Fruit fly (Drosophila melanogaster): ENCODE data around the gene CG42821.

CG42821 gene

dm6 chr3R:17415439-17415838 lies 2.6 kb downstream of the CG42821 start, which contains the start of gene CG5866:
Gene CG5866 (plus strand): TSS chr3R:17415739.
- no peak for TF ChIP-seq woc (GFP tag; optimal IDR thresholded peaks at IDR 0.05)
- TF ChIP-seq Vsx2 (GFP tag; optimal IDR thresholded peaks at IDR 0.05; ENCODE audit: partially characterized antibody) = no peak
- no peak for TF ChIP-seq HLH106 (tag; optimal IDR thresholded peaks at IDR 0.05)
- TF ChIP-seq OdsH (GFP tag; optimal IDR thresholded peaks at IDR 0.05) = no peak
- no peak for TF ChIP-seq foxo (GFP tag; optimal IDR thresholded peaks at IDR 0.05)
- no peak for TF ChIP-seq tai (GFP tag; optimal IDR thresholded peaks at IDR 0.05)
- TF ChIP-seq Jra (GFP tag; optimal IDR thresholded peaks at IDR 0.05) = no peak

- no peak for TF ChIP-seq fru (GFP tag; optimal IDR thresholded peaks at IDR 0.05)
- no peak for TF ChIP-seq jim (GFP tag; optimal IDR thresholded peaks at IDR 0.05)
- no peak for TF ChIP-seq dmrt93B (GFP tag; optimal IDR thresholded peaks at IDR 0.05)
- TF ChIP-seq Dif (GFP tag; optimal IDR thresholded peaks at IDR 0.05; ENCODE audit: partially characterized antibody) = no peak
- TF ChIP-seq N (GFP tag; optimal IDR thresholded peaks at IDR 0.05) = no peak
- TF ChIP-seq rgr (GFP tag; optimal IDR thresholded peaks at IDR 0.05) = no peak
- TF ChIP-seq Hr78 (GFP tag; optimal IDR thresholded peaks at IDR 0.05) = no peak
- TF ChIP-seq Abd-B (GFP tag; optimal IDR thresholded peaks at IDR 0.05) = no peak
- no peak for TF ChIP-seq CrebA (GFP tag; optimal IDR thresholded peaks at IDR 0.05; ENCODE audit: borderline replicate concordance)
- TF ChIP-seq br (GFP tag; optimal IDR thresholded peaks at IDR 0.05) = no peak
- TF ChIP-seq sv (GFP tag; optimal IDR thresholded peaks at IDR 0.05) = no peak
- TF ChIP-seq Sp1 (GFP tag; optimal IDR thresholded peaks at IDR 0.05) = no peak
- no peak for TF ChIP-seq Hnf4 (GFP tag; optimal IDR thresholded peaks at IDR 0.05)
- no peak for TF ChIP-seq usp (GFP tag; optimal IDR thresholded peaks at IDR 0.05)
- no peak for TF ChIP-seq ey (GFP tag; optimal IDR thresholded peaks at IDR 0.05)
Observed at dm6 chr3R:17417167-17417566, 4.3 kb downstream of the CG42821 start, which contains the start of gene CG33333. Gene CG33333 (plus strand): TSS chr3R:17417467.

DNA sequence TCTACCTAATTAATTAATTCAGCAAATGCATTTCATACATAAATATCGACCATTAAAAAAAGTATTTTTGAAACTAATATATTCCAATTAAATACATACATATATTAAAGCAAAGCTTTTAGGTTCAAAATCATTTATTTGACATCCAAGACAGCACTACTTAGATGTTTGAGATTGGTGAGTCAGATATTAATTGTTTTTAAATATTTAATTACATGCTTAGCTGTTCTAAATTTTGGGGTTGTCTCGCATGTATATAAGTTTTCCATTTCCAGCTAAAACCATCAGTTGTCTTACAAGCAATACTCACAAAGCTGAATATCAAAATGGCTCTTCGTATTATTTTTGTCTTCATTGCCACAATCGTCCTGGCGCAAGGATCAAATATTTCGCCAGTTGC lies 5.6 kb downstream of the CG42821 start, which contains the start of gene CG42834:
Gene CG42834 (plus strand): TSS at position 301 of the 400 bp plus-strand sequence.
- TF ChIP-seq psq (GFP tag; optimal IDR thresholded peaks at IDR 0.05) = no peak
- no peak for TF ChIP-seq h (GFP tag; optimal IDR thresholded peaks at IDR 0.05)
- TF ChIP-seq pan (optimal IDR thresholded peaks at IDR 0.05) = no peak
- no peak for TF ChIP-seq Jra (GFP tag; optimal IDR thresholded peaks at IDR 0.05)
- TF ChIP-seq HLH106 (tag; optimal IDR thresholded peaks at IDR 0.05) = no peak
- TF ChIP-seq Rel (GFP tag; optimal IDR thresholded peaks at IDR 0.05) = no peak
- no peak for TF ChIP-seq Rel (tag; optimal IDR thresholded peaks at IDR 0.05)
- TF ChIP-seq sv (GFP tag; optimal IDR thresholded peaks at IDR 0.05) = no peak
- TF ChIP-seq brk (GFP tag; optimal IDR thresholded peaks at IDR 0.05) = no peak
- no peak for TF ChIP-seq br (GFP tag; optimal IDR thresholded peaks at IDR 0.05)
- no peak for TF ChIP-seq ey (GFP tag; optimal IDR thresholded peaks at IDR 0.05)
- no peak for TF ChIP-seq Hr78 (GFP tag; optimal IDR thresholded peaks at IDR 0.05)
- TF ChIP-seq Dfd (GFP tag; optimal IDR thresholded peaks at IDR 0.05) = no peak

- TF ChIP-seq pan (optimal IDR thresholded peaks at IDR 0.05) = no peak
- no peak for TF ChIP-seq OdsH (GFP tag; optimal IDR thresholded peaks at IDR 0.05)
- TF ChIP-seq Dfd (GFP tag; optimal IDR thresholded peaks at IDR 0.05) = no peak
- TF ChIP-seq dl (GFP tag; optimal IDR thresholded peaks at IDR 0.05; ENCODE audit: insufficient read depth in 1 of 2, partially characterized antibody in 2 of 2) = no peak
- no peak for TF ChIP-seq GATAd (GFP tag; optimal IDR thresholded peaks at IDR 0.05)
- no peak for TF ChIP-seq br (GFP tag; optimal IDR thresholded peaks at IDR 0.05)
- no peak for TF ChIP-seq Myc (optimal IDR thresholded peaks at IDR 0.05)
- TF ChIP-seq brk (GFP tag; optimal IDR thresholded peaks at IDR 0.05) = no peak
- no peak for TF ChIP-seq dmrt93B (GFP tag; optimal IDR thresholded peaks at IDR 0.05)
- TF ChIP-seq Abd-B (GFP tag; optimal IDR thresholded peaks at IDR 0.05) = no peak
- no peak for TF ChIP-seq Rel (GFP tag; optimal IDR thresholded peaks at IDR 0.05)
- no peak for TF ChIP-seq Rel (tag; optimal IDR thresholded peaks at IDR 0.05)
Observed at dm6 chr3R:17420338-17420737, 7.5 kb downstream of the CG42821 start, which contains the start of gene CG42835. Gene CG42835 (plus strand): TSS chr3R:17420638.

dm6 chr3R:17422102-17422501 lies 9.2 kb downstream of the CG42821 start, which contains the start of gene CG14332:
Gene CG14332 (minus strand): TSS chr3R:17422202.
- TF ChIP-seq fru (GFP tag; optimal IDR thresholded peaks at IDR 0.05) (no peak), Hr78 (GFP tag; optimal IDR thresholded peaks at IDR 0.05) (no peak), Hnf4 (GFP tag; optimal IDR thresholded peaks at IDR 0.05) (no peak), pan (optimal IDR thresholded peaks at IDR 0.05) (no peak), Rel (GFP tag; optimal IDR thresholded peaks at IDR 0.05) (no peak), Rel (tag; optimal IDR thresholded peaks at IDR 0.05) (no peak), foxo (GFP tag; optimal IDR thresholded peaks at IDR 0.05) (no peak), Dif (GFP tag; optimal IDR thresholded peaks at IDR 0.05; ENCODE audit: partially characterized antibody) (no peak), sage (GFP tag; optimal IDR thresholded peaks at IDR 0.05) (no peak), psq (GFP tag; optimal IDR thresholded peaks at IDR 0.05) (no peak), CG32264 (GFP tag; optimal IDR thresholded peaks at IDR 0.05) (no peak), dsf (GFP tag; optimal IDR thresholded peaks at IDR 0.05; ENCODE audit: borderline replicate concordance) (no peak), CrebA (GFP tag; optimal IDR thresholded peaks at IDR 0.05; ENCODE audit: borderline replicate concordance) (no peak), Jra (GFP tag; optimal IDR thresholded peaks at IDR 0.05) (no peak), brk (GFP tag; optimal IDR thresholded peaks at IDR 0.05) (no peak), woc (GFP tag; optimal IDR thresholded peaks at IDR 0.05) (no peak), tai (GFP tag; optimal IDR thresholded peaks at IDR 0.05) (no peak), dl (GFP tag; optimal IDR thresholded peaks at IDR 0.05; ENCODE audit: insufficient read depth in 1 of 2, partially characterized antibody in 2 of 2) (no peak)
